Worm (Caenorhabditis elegans) whole organism, young adult: Measurements from ENCODE around the gene nhr-277.

Experiments used
- B0019.2 ChIP-seq: fragments of 200-800 bp; sonication (Bioruptor generic); conservative IDR thresholded peaks from 2 replicates; pipeline ENCODE4 v1.3.6; 2022; ENCODE audit warnings: missing genetic modification reagents, missing genetic modification characterization, missing compliant biosample characterization
- B0261.1 ChIP-seq: sonication (generic microtip); optimal IDR thresholded peaks from 2 replicates; lab custom pipeline; 2016; ENCODE audit warnings: mild to moderate bottlenecking, missing genetic modification characterization, moderate library complexity, missing compliant biosample characterization
- D2030.7 ChIP-seq: fragments of 200-800 bp; sonication (Bioruptor generic); IDR thresholded peaks from 2 replicates; pipeline ENCODE4 v1.3.6; 2022; ENCODE audit warnings: missing genetic modification reagents, missing genetic modification characterization, missing compliant biosample characterization
- F10E7.11 ChIP-seq: sonication (generic microtip); optimal IDR thresholded peaks from 2 replicates; lab custom pipeline; 2017; ENCODE audit warnings: mild to moderate bottlenecking, missing genetic modification characterization, moderate library complexity, missing compliant biosample characterization
- F22D6.2 ChIP-seq: sonication (generic microtip); optimal IDR thresholded peaks from 2 replicates; lab custom pipeline; 2016; ENCODE audit warnings: mild to moderate bottlenecking, missing genetic modification characterization, missing compliant biosample characterization
- F33H1.4 ChIP-seq: fragments of 200-800 bp; sonication (Bioruptor generic); IDR thresholded peaks from 2 replicates; pipeline ENCODE4 v1.3.6; 2022; ENCODE audit warnings: missing genetic modification reagents, missing genetic modification characterization, missing compliant biosample characterization
- F37B4.10 ChIP-seq: fragments of 200-800 bp; sonication (Bioruptor generic); IDR thresholded peaks from 2 replicates; pipeline ENCODE4 v1.3.6; 2022; ENCODE audit warnings: missing genetic modification characterization, missing compliant biosample characterization
- F39B2.1 ChIP-seq: fragments of 200-800 bp; sonication (Bioruptor generic); IDR thresholded peaks from 2 replicates; pipeline ENCODE4 v1.3.6; 2022; ENCODE audit warnings: missing genetic modification reagents, missing genetic modification characterization, missing compliant biosample characterization
- K12H6.12 ChIP-seq: fragments of 200-800 bp; sonication (Bioruptor generic); optimal IDR thresholded peaks from 2 replicates; lab custom pipeline; 2018; ENCODE audit warnings: mild to moderate bottlenecking, missing genetic modification characterization, missing compliant biosample characterization
- Y53F4B.3 ChIP-seq: fragments of 200-800 bp; sonication (Bioruptor generic); IDR thresholded peaks from 2 replicates; pipeline ENCODE4 v1.3.6; 2022; ENCODE audit warnings: missing genetic modification reagents, missing genetic modification characterization, missing compliant biosample characterization
- Y56A3A.18 ChIP-seq: fragments of 200-800 bp; sonication (Bioruptor generic); IDR thresholded peaks from 2 replicates; pipeline ENCODE4 v1.3.6; 2022; ENCODE audit warnings: missing genetic modification reagents, missing genetic modification characterization, missing compliant biosample characterization
- Y67H2A.10 ChIP-seq: fragments of 200-800 bp; sonication (Bioruptor generic); conservative IDR thresholded peaks from 2 replicates; pipeline ENCODE4 v1.3.6; 2022; ENCODE audit warnings: missing genetic modification reagents, missing genetic modification characterization, missing compliant biosample characterization
- Y79H2A.3 ChIP-seq: fragments of 200-800 bp; sonication (Bioruptor generic); conservative IDR thresholded peaks from 2 replicates; pipeline ENCODE4 v1.3.6; 2022; ENCODE audit warnings: missing genetic modification reagents, missing genetic modification characterization, missing compliant biosample characterization
- Y95B8A.8 ChIP-seq: fragments of 200-800 bp; sonication (Bioruptor generic); IDR thresholded peaks from 2 replicates; pipeline ENCODE4 v1.3.6; 2022; ENCODE audit warnings: missing genetic modification reagents, missing genetic modification characterization, missing compliant biosample characterization
- ama-1 ChIP-seq, 3 experiments: fragments of 150-350 bp in 1 of 3; sonication (generic microtip) in 2 of 3; optimal IDR thresholded peaks; 2 replicates each; lab custom pipeline; 2014 to 2018; ENCODE audit warnings: missing biosample characterization in 2 of 3, missing genetic modification characterization in 2 of 3, missing genetic modification reagents in 2 of 3
- aptf-3 ChIP-seq: fragments of 200-800 bp; sonication (Bioruptor generic); IDR thresholded peaks from 2 replicates; pipeline ENCODE4 v1.3.6; 2022; ENCODE audit warnings: missing genetic modification characterization, missing compliant biosample characterization
- attf-6 ChIP-seq: fragments of 200-800 bp; sonication (Bioruptor generic); IDR thresholded peaks from 2 replicates; pipeline ENCODE4 v1.3.6; 2022; ENCODE audit warnings: missing genetic modification reagents, missing genetic modification characterization, missing compliant biosample characterization
- bed-1 ChIP-seq: fragments of 200-800 bp; sonication (Bioruptor generic); IDR thresholded peaks from 2 replicates; pipeline ENCODE4 v1.3.6; 2022; ENCODE audit warnings: missing genetic modification reagents, missing genetic modification characterization, missing compliant biosample characterization
- ceh-100 ChIP-seq: fragments of 200-800 bp; sonication (Bioruptor generic); IDR thresholded peaks from 2 replicates; pipeline ENCODE4 v1.3.6; 2022; ENCODE audit warnings: missing genetic modification reagents, missing genetic modification characterization, missing compliant biosample characterization
- ceh-40 ChIP-seq: fragments of 200-800 bp; sonication (Bioruptor generic); IDR thresholded peaks from 2 replicates; pipeline ENCODE4 v1.3.6; 2022; ENCODE audit warnings: missing genetic modification characterization, missing compliant biosample characterization
- ceh-91 ChIP-seq: fragments of 200-800 bp; sonication (Bioruptor generic); IDR thresholded peaks from 2 replicates; pipeline ENCODE4 v1.3.6; 2022; ENCODE audit warnings: missing genetic modification reagents, missing genetic modification characterization, missing compliant biosample characterization
- chd-7 ChIP-seq: sonication (generic microtip); optimal IDR thresholded peaks from 2 replicates; lab custom pipeline; 2016; ENCODE audit warnings: mild to moderate bottlenecking, missing genetic modification characterization, moderate library complexity, missing compliant biosample characterization
- die-1 ChIP-seq: sonication (generic microtip); optimal IDR thresholded peaks from 2 replicates; lab custom pipeline; 2016; ENCODE audit warnings: missing genotype, mild to moderate bottlenecking, missing genetic modification characterization, missing compliant biosample characterization
- dox-1 ChIP-seq: fragments of 200-800 bp; sonication (Bioruptor generic); IDR thresholded peaks from 2 replicates; pipeline ENCODE4 v1.3.6; 2022; ENCODE audit warnings: missing genetic modification reagents, missing genetic modification characterization, missing compliant biosample characterization
- egl-18 ChIP-seq: fragments of 200-800 bp; sonication (Bioruptor generic); IDR thresholded peaks from 2 replicates; pipeline ENCODE4 v1.3.6; 2022; ENCODE audit warnings: missing genetic modification reagents, missing genetic modification characterization, missing compliant biosample characterization
- ekl-4 ChIP-seq: fragments of 200-800 bp; sonication (Bioruptor generic); IDR thresholded peaks from 2 replicates; pipeline ENCODE4 v1.3.6; 2022; ENCODE audit warnings: missing genetic modification reagents, missing genetic modification characterization, missing compliant biosample characterization
- him-1 ChIP-seq: sonication (generic microtip); optimal IDR thresholded peaks from 2 replicates; lab custom pipeline; 2016; ENCODE audit warnings: missing genotype, missing genetic modification reagents, missing genetic modification characterization, missing compliant biosample characterization
- hsf-1 ChIP-seq: fragments of 200-800 bp; sonication (Bioruptor generic); IDR thresholded peaks from 2 replicates; pipeline ENCODE4 v1.3.6; 2022; ENCODE audit warnings: missing genetic modification reagents, missing genetic modification characterization, missing compliant biosample characterization
- lin-35 ChIP-seq, 3 experiments: fragments of 150-350 bp in 2 of 3; sonication (generic microtip) in 1 of 3; optimal IDR thresholded peaks; 2 replicates each; lab custom pipeline; 2014 to 2018; ENCODE audit warnings: missing biosample characterization in 3 of 3, missing genetic modification characterization in 3 of 3, missing genetic modification reagents in 3 of 3
- lin-54 ChIP-seq: fragments of 200-800 bp; sonication (Bioruptor generic); optimal IDR thresholded peaks from 2 replicates; lab custom pipeline; 2018; ENCODE audit warnings: mild to moderate bottlenecking, missing genetic modification characterization, missing compliant biosample characterization
- madf-3 ChIP-seq: fragments of 200-800 bp; sonication (Bioruptor generic); IDR thresholded peaks from 2 replicates; pipeline ENCODE4 v1.3.6; 2022; ENCODE audit warnings: missing genetic modification reagents, missing genetic modification characterization, missing compliant biosample characterization
- madf-6 ChIP-seq: fragments of 200-800 bp; sonication (Bioruptor generic); IDR thresholded peaks from 2 replicates; pipeline ENCODE4 v1.3.6; 2022; ENCODE audit warnings: missing genetic modification reagents, missing genetic modification characterization, missing compliant biosample characterization
- nfya-1 ChIP-seq: sonication (generic microtip); optimal IDR thresholded peaks from 2 replicates; lab custom pipeline; 2017; ENCODE audit warnings: antibody characterized with exemption, missing compliant biosample characterization, missing genetic modification characterization, borderline replicate concordance; ENCODE audit not compliant: insufficient read depth
- nfyb-1 ChIP-seq: fragments of 200-800 bp; sonication (Bioruptor generic); IDR thresholded peaks from 2 replicates; pipeline ENCODE4 v1.3.6; 2022; ENCODE audit warnings: missing genetic modification reagents, missing genetic modification characterization, missing compliant biosample characterization
- nhr-120 ChIP-seq: fragments of 200-800 bp; sonication (Bioruptor generic); IDR thresholded peaks from 2 replicates; pipeline ENCODE4 v1.3.6; 2022; ENCODE audit warnings: missing genetic modification characterization, missing compliant biosample characterization
- pbrm-1 ChIP-seq: fragments of 200-800 bp; sonication (Bioruptor generic); IDR thresholded peaks from 2 replicates; pipeline ENCODE4 v1.3.6; 2022; ENCODE audit warnings: missing genetic modification reagents, missing genetic modification characterization, missing compliant biosample characterization
- rcor-1 ChIP-seq: fragments of 200-800 bp; sonication (Bioruptor generic); IDR thresholded peaks from 2 replicates; pipeline ENCODE4 v1.3.6; 2022; ENCODE audit warnings: missing genetic modification reagents, missing genetic modification characterization, missing compliant biosample characterization
- repo-1 ChIP-seq: sonication (generic microtip); optimal IDR thresholded peaks from 2 replicates; lab custom pipeline; 2017; ENCODE audit warnings: mild to moderate bottlenecking, missing genetic modification characterization, missing compliant biosample characterization
- sea-2 ChIP-seq: fragments of 200-800 bp; sonication (Bioruptor generic); IDR thresholded peaks from 2 replicates; pipeline ENCODE4 v1.3.6; 2022; ENCODE audit warnings: missing genetic modification characterization, missing compliant biosample characterization
- snpc-1.1 ChIP-seq: sonication (generic microtip); optimal IDR thresholded peaks from 2 replicates; lab custom pipeline; 2017; ENCODE audit warnings: missing genetic modification characterization, mild to moderate bottlenecking, missing compliant biosample characterization, antibody characterized with exemption, moderate library complexity, missing genotype, missing genetic modification reagents; ENCODE audit not compliant: insufficient read depth
- zim-3 ChIP-seq: sonication (generic microtip); optimal IDR thresholded peaks from 2 replicates; lab custom pipeline; 2017; ENCODE audit warnings: mild to moderate bottlenecking, missing genetic modification characterization, moderate library complexity, missing compliant biosample characterization
- ztf-18 ChIP-seq: sonication (generic microtip); optimal IDR thresholded peaks from 2 replicates; lab custom pipeline; 2016; ENCODE audit warnings: missing genotype, mild to moderate bottlenecking, missing genetic modification characterization, missing compliant biosample characterization
- ztf-25 ChIP-seq: fragments of 200-800 bp; sonication (Bioruptor generic); IDR thresholded peaks from 2 replicates; pipeline ENCODE4 v1.3.6; 2022; ENCODE audit warnings: missing genetic modification reagents, missing genetic modification characterization, missing compliant biosample characterization

nhr-277 gene

DNA sequence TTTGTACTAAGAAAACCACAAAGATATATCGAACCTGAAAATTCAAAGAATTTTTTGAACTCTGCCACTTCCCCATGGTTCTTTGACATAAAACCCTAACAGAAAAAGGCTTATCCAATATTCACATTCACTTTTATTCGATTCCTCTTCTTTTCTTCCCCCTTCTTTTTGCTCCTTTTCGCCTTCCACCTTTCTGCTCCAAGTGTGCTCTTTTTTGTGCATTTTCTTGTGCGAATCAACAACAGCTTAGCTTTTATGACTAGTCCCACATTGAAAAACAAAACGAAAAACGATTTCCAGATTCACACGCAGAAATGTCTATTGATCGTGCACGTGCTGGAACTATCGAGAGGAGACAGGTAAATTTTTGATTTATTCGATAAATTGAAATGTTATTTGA, 8.8 kb downstream of the nhr-277 start, which contains the start of gene Y54G2A.41:
Gene Y54G2A.41, plus strand, starts transcription at position 301 of the 400 bp plus-strand sequence.
- TF ChIP-seq snpc-1.1 (no peak), B0261.1 (no peak)

DNA sequence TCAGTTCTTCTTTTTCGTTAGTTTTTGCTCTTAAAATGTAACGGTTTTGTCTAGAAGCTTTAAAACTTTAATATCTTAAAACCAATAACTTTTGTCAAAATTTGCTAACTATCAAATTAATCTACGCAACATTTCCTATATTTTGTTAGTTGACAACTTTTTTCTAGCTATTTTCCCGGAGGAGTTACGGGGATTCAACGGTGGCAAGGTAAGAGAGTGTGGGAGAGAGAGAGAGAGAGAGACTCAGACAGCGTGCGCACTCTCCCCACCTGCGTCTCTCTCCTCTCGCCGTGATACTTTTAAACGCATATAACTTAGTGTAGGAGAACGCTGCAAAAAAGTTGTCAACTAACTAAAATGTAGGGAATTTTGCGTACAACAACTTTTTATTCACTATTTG, 10.7 kb downstream of the nhr-277 start:
- TF ChIP-seq bed-1 (GFP tag; lab: Robert Waterston, UW): no peak
- no peak for TF ChIP-seq lin-54 (GFP tag; lab: Kevin White, UChicago)
- no peak for TF ChIP-seq ztf-18 (tag; lab: Kevin White, UChicago)
- TF ChIP-seq F10E7.11 (tag; lab: Kevin White, UChicago): no peak
- TF ChIP-seq zim-3 (tag; lab: Kevin White, UChicago): no peak
- TF ChIP-seq ztf-25 (GFP tag; lab: Robert Waterston, UW): no peak
- TF ChIP-seq F37B4.10 (GFP tag; lab: Robert Waterston, UW): no peak
- no peak for TF ChIP-seq chd-7 (tag; lab: Kevin White, UChicago)
- TF ChIP-seq nhr-120: no peak
- TF ChIP-seq ama-1 (optimal IDR thresholded peaks at IDR 0.05; lab: Kevin White, UChicago): no peak
- TF ChIP-seq ama-1 (GFP tag; optimal IDR thresholded peaks at IDR 0.05; lab: Kevin White, UChicago): no peak
- TF ChIP-seq repo-1: no peak
- TF ChIP-seq die-1 (tag; lab: Kevin White, UChicago): no peak
- TF ChIP-seq nfya-1 (tag; lab: Kevin White, UChicago): no peak
- TF ChIP-seq Y67H2A.10 (GFP tag; lab: Robert Waterston, UW): no peak
- no peak for TF ChIP-seq F22D6.2
- no peak for TF ChIP-seq lin-35 (GFP tag; optimal IDR thresholded peaks at IDR 0.05; lab: Kevin White, UChicago)
- TF ChIP-seq him-1 (tag; lab: Kevin White, UChicago): no peak
- no peak for TF ChIP-seq Y95B8A.8 (GFP tag; lab: Robert Waterston, UW)
- no peak for TF ChIP-seq K12H6.12 (tag; lab: Kevin White, UChicago)
- TF ChIP-seq sea-2 (GFP tag; lab: Robert Waterston, UW): no peak

DNA sequence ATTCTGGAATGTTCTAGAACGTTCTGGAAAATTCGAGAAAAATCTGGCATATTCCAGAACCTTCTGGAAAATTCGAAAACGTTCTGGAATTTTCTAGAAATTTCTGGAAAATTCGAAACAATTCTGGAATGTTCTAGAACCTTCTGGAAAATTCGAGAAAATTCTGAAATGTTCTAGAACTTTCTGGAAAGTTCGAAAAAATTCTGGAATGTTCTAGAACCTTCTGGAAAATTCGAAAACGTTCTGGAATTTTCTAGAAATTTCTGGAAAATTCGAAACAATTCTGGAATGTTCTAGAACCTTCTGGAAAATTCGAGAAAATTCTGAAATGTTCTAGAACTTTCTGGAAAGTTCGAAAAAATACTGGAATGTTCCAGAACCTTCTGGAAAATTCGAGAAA, 12.0 kb downstream of the nhr-277 start:
- peak; percentile 93 for TF ChIP-seq hsf-1

DNA sequence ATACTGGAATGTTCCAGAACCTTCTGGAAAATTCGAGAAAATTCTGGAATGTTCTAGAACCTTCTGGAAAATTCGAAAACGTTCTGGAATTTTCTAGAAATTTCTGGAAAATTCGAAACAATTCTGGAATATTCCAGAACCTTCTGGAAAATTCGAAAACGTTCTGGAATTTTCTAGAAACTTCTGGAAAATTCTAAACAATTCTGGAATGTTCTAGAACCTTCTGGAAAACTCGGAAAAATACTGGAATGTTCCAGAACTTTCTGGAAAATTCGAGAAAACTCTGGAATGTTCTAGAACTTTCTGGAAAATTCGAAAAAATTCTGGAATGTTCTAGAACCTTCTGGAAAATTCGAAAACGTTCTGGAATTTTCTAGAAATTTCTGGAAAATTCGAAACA, 12.7 kb downstream of the nhr-277 start:
- peak; percentile 53; the same call in 1 of the 2 replicates for TF ChIP-seq rcor-1 (GFP tag; lab: Robert Waterston, UW)
- peak; percentile 72; the same call in 1 of the 2 replicates for TF ChIP-seq madf-3 (GFP tag; lab: Robert Waterston, UW)
- peak; percentile 71; the same call in 1 of the 2 replicates for TF ChIP-seq Y79H2A.3 (GFP tag; lab: Robert Waterston, UW)
- peak; percentile 46; the same call in 1 of the 2 replicates for TF ChIP-seq F33H1.4 (GFP tag; lab: Robert Waterston, UW)
- TF ChIP-seq ceh-40 (GFP tag; lab: Robert Waterston, UW): peak; percentile 84
- peak; percentile 72 for TF ChIP-seq D2030.7 (GFP tag; lab: Robert Waterston, UW)
- peak; percentile 41; the same call in 1 of the 2 replicates for TF ChIP-seq pbrm-1 (GFP tag; lab: Robert Waterston, UW)
- TF ChIP-seq F39B2.1: peak; percentile 89
- TF ChIP-seq Y95B8A.8 (GFP tag; lab: Robert Waterston, UW): peak; percentile 86
- peak; percentile 77 for TF ChIP-seq dox-1 (GFP tag; lab: Robert Waterston, UW)
- 0 out of 2 replicates have a peak, but pooled peaks have one; percentile 58 for TF ChIP-seq ztf-25 (GFP tag; lab: Robert Waterston, UW)
- TF ChIP-seq ekl-4: peak; percentile 90
- TF ChIP-seq Y56A3A.18 (GFP tag; lab: Robert Waterston, UW): peak; percentile 49
- TF ChIP-seq madf-6 (GFP tag; lab: Robert Waterston, UW): peak; percentile 63
- peak; percentile 87 for TF ChIP-seq aptf-3 (GFP tag; lab: Robert Waterston, UW)
- peak; percentile 99 for TF ChIP-seq hsf-1
- TF ChIP-seq ceh-100: peak; percentile 50; the same call in 1 of the 2 replicates
- TF ChIP-seq Y67H2A.10 (GFP tag; lab: Robert Waterston, UW): peak; percentile 32; the same call in 1 of the 2 replicates
- TF ChIP-seq B0019.2 (GFP tag; lab: Robert Waterston, UW): peak; percentile 34; the same call in 1 of the 2 replicates
- peak; percentile 76 for TF ChIP-seq Y53F4B.3 (GFP tag; lab: Robert Waterston, UW)
- peak; percentile 64; the same call in 1 of the 2 replicates for TF ChIP-seq nfyb-1 (GFP tag; lab: Robert Waterston, UW)
- peak; percentile 67; the same call in 1 of the 2 replicates for TF ChIP-seq egl-18
- 0 out of 2 replicates have a peak, but pooled peaks have one; percentile 32 for TF ChIP-seq attf-6 (GFP tag; lab: Robert Waterston, UW)
- TF ChIP-seq ceh-91 (GFP tag; lab: Robert Waterston, UW): peak; percentile 32; the same call in 1 of the 2 replicates
